Fruit fly (Drosophila melanogaster) whole organism, embryonic: ENCODE data around the gene CG5823.

ENCODE experiments used
- B-H1 ChIP-seq: fragments of 200-800 bp; sonication (Bioruptor generic); IDR thresholded peaks from 3 replicates; pipeline ENCODE4 v1.3.6; 2022; ENCODE audit warnings: missing biosample characterization, missing genetic modification characterization
- B-H2 ChIP-seq: fragments of 200-800 bp; sonication (Bioruptor generic); optimal IDR thresholded peaks from 2 replicates; lab custom pipeline; 2018; ENCODE audit warnings: missing biosample characterization, mild to moderate bottlenecking, missing genetic modification characterization
- BEAF-32 ChIP-seq: fragments of 200-800 bp; sonication (Bioruptor generic); optimal IDR thresholded peaks from 3 replicates; lab custom pipeline; 2017; ENCODE audit warnings: missing biosample characterization, missing genetic modification characterization, mild to moderate bottlenecking, moderate library complexity, missing genetic modification reagents
- Bgb ChIP-seq: fragments of 200-800 bp; sonication (Bioruptor generic); IDR thresholded peaks from 2 replicates; pipeline ENCODE4 v1.3.6; 2022; ENCODE audit warnings: missing biosample characterization, missing genetic modification characterization; ENCODE audit not compliant: partially characterized antibody
- CG10267 ChIP-seq: fragments of 200-800 bp; sonication (Bioruptor generic); optimal IDR thresholded peaks from 2 replicates; lab custom pipeline; 2018; ENCODE audit warnings: missing biosample characterization, mild to moderate bottlenecking, missing genetic modification characterization, moderate library complexity
- CG10959 ChIP-seq: fragments of 200-800 bp; sonication (Bioruptor generic); IDR thresholded peaks from 2 replicates; pipeline ENCODE4 v1.3.6; 2022; ENCODE audit warnings: missing biosample characterization, missing genetic modification characterization
- CG11085 ChIP-seq: fragments of 200-800 bp; sonication (Bioruptor generic); IDR thresholded peaks from 2 replicates; pipeline ENCODE4 v1.3.6; 2022; ENCODE audit warnings: missing biosample characterization, missing genetic modification characterization
- CG11456 ChIP-seq: fragments of 200-800 bp; sonication (Bioruptor generic); IDR thresholded peaks from 3 replicates; pipeline ENCODE4 v1.3.6; 2022; ENCODE audit warnings: missing biosample characterization, missing genetic modification characterization
- CG12769 ChIP-seq: fragments of 200-800 bp; sonication (Bioruptor generic); optimal IDR thresholded peaks from 2 replicates; lab custom pipeline; 2019; ENCODE audit warnings: missing biosample characterization, mild to moderate bottlenecking, missing genetic modification characterization, moderate library complexity
- CG14860 ChIP-seq: fragments of 200-800 bp; sonication (Bioruptor generic); IDR thresholded peaks from 3 replicates; pipeline ENCODE4 v1.3.6; 2022; ENCODE audit warnings: missing biosample characterization, missing genetic modification characterization; ENCODE audit not compliant: partially characterized antibody
- CG1603 ChIP-seq: fragments of 200-800 bp; sonication (Bioruptor generic); optimal IDR thresholded peaks from 2 replicates; lab custom pipeline; 2019; ENCODE audit warnings: missing biosample characterization, mild to moderate bottlenecking, missing genetic modification characterization, moderate library complexity
- CG2712 ChIP-seq: fragments of 200-800 bp; optimal IDR thresholded peaks from 3 replicates; lab custom pipeline; 2019; ENCODE audit warnings: missing biosample characterization, mild to moderate bottlenecking, missing genetic modification characterization, moderate library complexity
- CG30431 ChIP-seq: fragments of 200-800 bp; sonication (Bioruptor generic); optimal IDR thresholded peaks from 2 replicates; lab custom pipeline; 2017; ENCODE audit warnings: missing biosample characterization, missing genetic modification characterization
- CG32532 ChIP-seq: fragments of 200-800 bp; sonication (Bioruptor generic); IDR thresholded peaks from 2 replicates; pipeline ENCODE4 v1.3.6; 2022; ENCODE audit warnings: missing biosample characterization, missing genetic modification characterization
- CG32767 ChIP-seq: fragments of 200-800 bp; sonication (Bioruptor generic); IDR thresholded peaks from 2 replicates; pipeline ENCODE4 v1.3.6; 2022; ENCODE audit warnings: missing biosample characterization, missing genetic modification characterization
- CG4328 ChIP-seq: fragments of 200-800 bp; sonication (Bioruptor generic); optimal IDR thresholded peaks from 3 replicates; lab custom pipeline; 2017; ENCODE audit warnings: missing biosample characterization, missing genetic modification reagents, missing genetic modification characterization
- CG4854 ChIP-seq: fragments of 200-800 bp; sonication (Bioruptor generic); optimal IDR thresholded peaks from 2 replicates; lab custom pipeline; 2016; ENCODE audit warnings: missing biosample characterization, missing genetic modification characterization, inconsistent platforms
- CG6791 ChIP-seq: fragments of 200-800 bp; sonication (Bioruptor generic); IDR thresholded peaks from 3 replicates; pipeline ENCODE4 v1.3.6; 2022; ENCODE audit warnings: missing biosample characterization, missing genetic modification characterization; ENCODE audit not compliant: partially characterized antibody
- CG6854 ChIP-seq: fragments of 200-800 bp; sonication (Bioruptor generic); optimal IDR thresholded peaks from 3 replicates; lab custom pipeline; 2017; ENCODE audit warnings: missing biosample characterization, mild to moderate bottlenecking, missing genetic modification characterization
- CG7556 ChIP-seq: fragments of 200-800 bp; sonication (Bioruptor generic); optimal IDR thresholded peaks from 2 replicates; lab custom pipeline; 2017; ENCODE audit warnings: missing biosample characterization, mild to moderate bottlenecking, missing genetic modification characterization
- CG8089 ChIP-seq: fragments of 200-800 bp; sonication (Bioruptor generic); optimal IDR thresholded peaks from 3 replicates; lab custom pipeline; 2016; ENCODE audit warnings: missing biosample characterization, missing genetic modification characterization
- CG8765 ChIP-seq: fragments of 200-800 bp; sonication (Bioruptor generic); IDR thresholded peaks from 2 replicates; pipeline ENCODE4 v1.3.6; 2022; ENCODE audit warnings: missing biosample characterization, missing genetic modification characterization
- CG9215 ChIP-seq: fragments of 200-800 bp; sonication (Bioruptor generic); IDR thresholded peaks from 2 replicates; pipeline ENCODE4 v1.3.6; 2022; ENCODE audit warnings: missing biosample characterization, missing genetic modification characterization
- D19B ChIP-seq: fragments of 200-800 bp; sonication (Bioruptor generic); optimal IDR thresholded peaks from 2 replicates; lab custom pipeline; 2017; ENCODE audit warnings: missing biosample characterization, mild to moderate bottlenecking, missing genetic modification characterization
- Elba2 ChIP-seq: fragments of 200-800 bp; sonication (Bioruptor generic); optimal IDR thresholded peaks from 3 replicates; lab custom pipeline; 2016; ENCODE audit warnings: missing biosample characterization, missing genetic modification characterization
- H2.0 ChIP-seq: fragments of 200-800 bp; sonication (Bioruptor generic); IDR thresholded peaks from 2 replicates; pipeline ENCODE4 v1.3.6; 2022; ENCODE audit warnings: missing biosample characterization, missing genetic modification characterization
- HLH4C ChIP-seq: fragments of 200-800 bp; sonication (Bioruptor generic); IDR thresholded peaks from 3 replicates; pipeline ENCODE4 v1.3.6; 2022; ENCODE audit warnings: missing biosample characterization, missing genetic modification characterization; ENCODE audit not compliant: partially characterized antibody
- Hr3 ChIP-seq: fragments of 200-800 bp; sonication (Bioruptor generic); optimal IDR thresholded peaks from 3 replicates; lab custom pipeline; 2016; ENCODE audit warnings: missing biosample characterization, missing genetic modification characterization
- Hr51 ChIP-seq, 2 experiments: fragments of 200-800 bp; sonication (Bioruptor generic); optimal IDR thresholded peaks; 2 replicates in 1 of 2; 3 replicates in 1 of 2; lab custom pipeline; 2016 to 2018; ENCODE audit warnings: missing biosample characterization in 2 of 2, missing genetic modification characterization in 2 of 2, mild to moderate bottlenecking in 1 of 2, moderate library complexity in 1 of 2
- Lpt ChIP-seq: fragments of >200 bp; optimal IDR thresholded peaks from 2 replicates; lab custom pipeline; 2018; ENCODE audit warnings: missing biosample characterization, missing genetic modification characterization
- Mad ChIP-seq: fragments of 200-800 bp; sonication (Bioruptor generic); optimal IDR thresholded peaks from 2 replicates; lab custom pipeline; 2016; ENCODE audit warnings: missing biosample characterization, missing genetic modification characterization
- NC2α ChIP-seq: fragments of 200-800 bp; sonication (Bioruptor generic); optimal IDR thresholded peaks from 2 replicates; lab custom pipeline; 2016; ENCODE audit warnings: missing biosample characterization, missing genetic modification characterization
- abd-A ChIP-seq: fragments of 200-800 bp; sonication (Bioruptor generic); optimal IDR thresholded peaks from 3 replicates; lab custom pipeline; 2019; ENCODE audit warnings: missing biosample characterization, mild to moderate bottlenecking, missing genetic modification characterization, moderate library complexity
- esg ChIP-seq: fragments of 200-800 bp; sonication (Bioruptor generic); conservative IDR thresholded peaks from 2 replicates; pipeline ENCODE4 v1.3.6; 2022; ENCODE audit warnings: missing biosample characterization, missing genetic modification characterization
- phol ChIP-seq: fragments of 200-800 bp; sonication (Bioruptor generic); optimal IDR thresholded peaks from 3 replicates; lab custom pipeline; 2018; ENCODE audit warnings: missing biosample characterization, mild to moderate bottlenecking, missing genetic modification characterization, moderate library complexity
- pzg ChIP-seq: fragments of 200-800 bp; sonication (Bioruptor generic); optimal IDR thresholded peaks from 3 replicates; lab custom pipeline; 2018; ENCODE audit warnings: missing biosample characterization, mild to moderate bottlenecking, missing genetic modification characterization, moderate library complexity
- repo ChIP-seq: fragments of 200-800 bp; sonication (Bioruptor generic); optimal IDR thresholded peaks from 2 replicates; lab custom pipeline; 2016; ENCODE audit warnings: missing biosample characterization, missing genetic modification characterization
- scrt ChIP-seq: fragments of 200-800 bp; sonication (Bioruptor generic); optimal IDR thresholded peaks from 2 replicates; lab custom pipeline; 2018; ENCODE audit warnings: missing biosample characterization, mild to moderate bottlenecking, missing genetic modification characterization, moderate library complexity
- seq ChIP-seq: fragments of 200-800 bp; sonication (Bioruptor generic); IDR thresholded peaks from 2 replicates; pipeline ENCODE4 v1.3.6; 2022; ENCODE audit warnings: missing biosample characterization, missing genetic modification characterization
- sim ChIP-seq: fragments of 200-800 bp; sonication (Bioruptor generic); IDR thresholded peaks from 2 replicates; pipeline ENCODE4 v1.3.6; 2022; ENCODE audit warnings: missing biosample characterization, missing genetic modification characterization
- ttk ChIP-seq: fragments of 200-800 bp; sonication (Bioruptor generic); IDR thresholded peaks from 2 replicates; pipeline ENCODE4 v2.1.2; 2022; ENCODE audit warnings: missing biosample characterization, missing genetic modification characterization
- unpg ChIP-seq: fragments of 200-800 bp; sonication (Bioruptor generic); optimal IDR thresholded peaks from 3 replicates; lab custom pipeline; 2018; ENCODE audit warnings: missing biosample characterization, mild to moderate bottlenecking, missing genetic modification characterization, moderate library complexity

Gene CG5823

DNA sequence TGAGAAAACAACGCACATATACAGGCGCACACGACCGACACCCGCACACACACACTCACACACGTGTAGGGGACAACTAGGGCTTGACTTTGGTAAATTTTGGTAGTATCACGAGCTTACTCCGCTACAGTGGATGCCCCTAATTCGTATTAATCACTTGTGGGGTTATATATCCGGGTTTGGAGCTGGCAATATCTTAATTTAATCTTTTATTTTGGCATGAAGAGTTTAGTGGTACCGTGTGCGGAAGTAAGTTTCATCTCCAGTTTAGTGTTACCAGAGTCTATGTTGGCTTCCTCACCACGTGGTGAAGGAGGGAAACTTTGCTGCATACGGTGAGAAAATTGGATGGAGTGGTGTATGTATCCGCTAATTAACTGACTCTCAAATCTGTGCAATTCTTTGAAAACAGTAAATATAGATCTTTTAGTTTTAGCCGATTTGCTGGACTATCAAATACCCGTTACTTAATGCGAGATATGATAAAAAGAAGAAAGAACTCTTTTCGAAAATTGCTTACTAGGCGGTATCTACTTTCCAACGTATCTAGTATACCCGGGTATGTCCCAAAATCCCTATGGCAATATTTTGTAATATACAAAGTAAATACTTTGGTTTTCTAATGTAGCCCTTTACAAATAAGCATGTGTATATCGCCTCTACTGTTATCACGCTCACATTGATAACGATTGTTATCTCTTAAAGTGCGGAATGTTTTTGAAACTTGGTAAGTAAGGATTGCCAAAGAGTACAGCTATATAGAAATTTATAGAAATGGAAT, at the start of gene CG5823, which contains the start of gene P5cr-2 (continued):
- TF ChIP-seq phol (tag; lab: Kevin White, UChicago) (peak; percentile 63), CG9215 (GFP tag; lab: Robert Waterston, UW) (peak; percentile 26; the same call in 1 of the 2 replicates), scrt (GFP tag; lab: Kevin White, UChicago) (peak; percentile 28), HLH4C (GFP tag; lab: Robert Waterston, UW) (peak; percentile 60; the same call in 2 of the 3 replicates), CG32532 (peak; percentile 31; the same call in 1 of the 2 replicates), B-H2 (GFP tag; lab: Kevin White, UChicago) (peak; percentile 38), CG14860 (GFP tag; lab: Robert Waterston, UW) (no peak), NC2α (GFP tag; lab: Kevin White, UChicago) (peak; percentile 77), Bgb (GFP tag; lab: Robert Waterston, UW) (peak; percentile 71), Hr51 (GFP tag; optimal IDR thresholded peaks at IDR 0.05; lab: Kevin White, UChicago) (peak in 1 of 2 experiments; percentile 57), CG4328 (GFP tag; lab: Kevin White, UChicago) (peak; percentile 18), Mad (GFP tag; lab: Kevin White, UChicago) (peak; percentile 4), sim (GFP tag; lab: Robert Waterston, UW) (no peak), Hr3 (GFP tag; lab: Kevin White, UChicago) (peak; percentile 20), CG8765 (GFP tag; lab: Robert Waterston, UW) (no peak), ttk (no peak), CG12769 (tag; lab: Kevin White, UChicago) (peak; percentile 70), CG6791 (GFP tag; lab: Robert Waterston, UW) (peak; percentile 18; the same call in 1 of the 3 replicates), BEAF-32 (GFP tag; lab: Kevin White, UChicago) (peak; percentile 69), CG6854 (GFP tag; lab: Kevin White, UChicago) (no peak), unpg (GFP tag; lab: Kevin White, UChicago) (no peak), D19B (GFP tag; lab: Kevin White, UChicago) (peak; percentile 70), CG32767 (GFP tag; lab: Robert Waterston, UW) (no peak), CG11456 (GFP tag; lab: Robert Waterston, UW) (no peak), CG10959 (GFP tag; lab: Robert Waterston, UW) (no peak), CG4854 (peak; percentile 45), seq (GFP tag; lab: Robert Waterston, UW) (peak; percentile 69), Lpt (GFP tag; lab: Kevin White, UChicago) (no peak), B-H1 (GFP tag; lab: Robert Waterston, UW) (no peak), esg (GFP tag; lab: Robert Waterston, UW) (no peak), CG1603 (tag; lab: Kevin White, UChicago) (peak; percentile 73), CG10267 (tag; lab: Kevin White, UChicago) (peak; percentile 46), CG7556 (GFP tag; lab: Kevin White, UChicago) (no peak), CG2712 (tag; lab: Kevin White, UChicago) (peak; percentile 19), abd-A (tag; lab: Kevin White, UChicago) (no peak), CG11085 (GFP tag; lab: Robert Waterston, UW) (no peak), H2.0 (GFP tag; lab: Robert Waterston, UW) (no peak), Elba2 (peak; percentile 56), repo (no peak), CG30431 (GFP tag; lab: Kevin White, UChicago) (peak; percentile 54), pzg (GFP tag; lab: Kevin White, UChicago) (peak; percentile 87), CG8089 (GFP tag; lab: Kevin White, UChicago) (peak; percentile 75)
